Worm (Caenorhabditis elegans) whole organism, L2 larva: ENCODE measurements around the gene Y39G8B.1.
"Not testable (repeated sequence)": the region's sequence is repeated elsewhere in the genome, so short reads cannot be mapped to it uniquely, and the experiment has no call there.

Experiments
- C34F6.9 ChIP-seq: fragments of 150-350 bp; optimal IDR thresholded peaks from 2 replicates; lab custom pipeline; 2014; ENCODE audit warnings: missing biosample characterization, missing genetic modification characterization
- F13H6.1 ChIP-seq: sonication (generic microtip); optimal IDR thresholded peaks from 2 replicates; lab custom pipeline; 2016; ENCODE audit warnings: missing genetic modification characterization, missing compliant biosample characterization
- R02D3.7 ChIP-seq: fragments of 150-350 bp; optimal IDR thresholded peaks from 2 replicates; lab custom pipeline; 2014; ENCODE audit warnings: missing biosample characterization, missing genetic modification characterization
- Y55F3AM.14 ChIP-seq: fragments of 200-800 bp; sonication (Bioruptor generic); optimal IDR thresholded peaks from 2 replicates; lab custom pipeline; 2018; ENCODE audit warnings: mild to moderate bottlenecking, missing genetic modification characterization, missing compliant biosample characterization
- ZK546.5 ChIP-seq: sonication (generic microtip); optimal IDR thresholded peaks from 2 replicates; lab custom pipeline; 2017; ENCODE audit warnings: missing biosample characterization, missing genetic modification characterization
- alr-1 ChIP-seq: fragments of 150-350 bp; optimal IDR thresholded peaks from 2 replicates; lab custom pipeline; 2014; ENCODE audit warnings: missing biosample characterization, missing genetic modification characterization
- aly-2 ChIP-seq: fragments of 150-350 bp; optimal IDR thresholded peaks from 2 replicates; lab custom pipeline; 2014; ENCODE audit warnings: missing biosample characterization, missing genetic modification characterization
- ama-1 ChIP-seq: fragments of 150-350 bp; optimal IDR thresholded peaks from 2 replicates; lab custom pipeline; 2018; ENCODE audit warnings: inconsistent platforms
- ceh-16 ChIP-seq: fragments of 150-350 bp; optimal IDR thresholded peaks from 2 replicates; lab custom pipeline; 2014; ENCODE audit warnings: missing biosample characterization, missing genetic modification characterization
- ceh-82 ChIP-seq: fragments of 150-350 bp; optimal IDR thresholded peaks from 2 replicates; lab custom pipeline; 2014; ENCODE audit warnings: missing biosample characterization, missing genetic modification characterization
- dmd-4 ChIP-seq: sonication (generic microtip); optimal IDR thresholded peaks from 2 replicates; lab custom pipeline; 2017; ENCODE audit warnings: missing biosample characterization, missing genetic modification characterization
- egl-27 ChIP-seq: sonication (generic microtip); optimal IDR thresholded peaks from 3 replicates; lab custom pipeline; 2017; ENCODE audit warnings: missing biosample characterization, missing genetic modification reagents, missing genetic modification characterization
- elt-1 ChIP-seq: fragments of 150-350 bp; optimal IDR thresholded peaks from 2 replicates; lab custom pipeline; 2014; ENCODE audit warnings: missing biosample characterization, missing genetic modification characterization
- elt-3 ChIP-seq: sonication (generic microtip); optimal IDR thresholded peaks from 2 replicates; lab custom pipeline; 2017; ENCODE audit warnings: missing biosample characterization, missing genetic modification characterization
- fos-1 ChIP-seq: fragments of 150-350 bp; optimal IDR thresholded peaks from 2 replicates; lab custom pipeline; 2014; ENCODE audit warnings: missing biosample characterization, missing genetic modification characterization
- gmeb-1 ChIP-seq: fragments of 150-350 bp; optimal IDR thresholded peaks from 2 replicates; lab custom pipeline; 2014; ENCODE audit warnings: missing biosample characterization, missing genetic modification characterization
- lin-11 ChIP-seq: fragments of 150-350 bp; sonication (generic microtip); optimal IDR thresholded peaks from 2 replicates; lab custom pipeline; 2014; ENCODE audit warnings: missing biosample characterization, missing genetic modification characterization, inconsistent platforms, mixed read lengths
- lin-13 ChIP-seq: fragments of 150-350 bp; optimal IDR thresholded peaks from 2 replicates; lab custom pipeline; 2014; ENCODE audit warnings: missing biosample characterization, missing genetic modification reagents, missing genetic modification characterization
- lin-39 ChIP-seq: fragments of 150-350 bp; optimal IDR thresholded peaks from 2 replicates; lab custom pipeline; 2014; ENCODE audit warnings: missing biosample characterization, missing genetic modification reagents, missing genetic modification characterization
- lsy-2 ChIP-seq, 2 experiments: fragments of 150-350 bp in 1 of 2; sonication (generic microtip) in 1 of 2; optimal IDR thresholded peaks; 2 replicates each; lab custom pipeline; 2014 to 2017; ENCODE audit warnings: missing biosample characterization in 2 of 2, missing genetic modification characterization in 2 of 2
- mbf-1 ChIP-seq: sonication (generic microtip); optimal IDR thresholded peaks from 2 replicates; lab custom pipeline; 2017; ENCODE audit warnings: missing biosample characterization, missing genetic modification characterization
- mdl-1 ChIP-seq, 2 experiments: fragments of 150-350 bp in 1 of 2; sonication (generic microtip) in 1 of 2; optimal IDR thresholded peaks; 2 replicates each; lab custom pipeline; 2017; ENCODE audit warnings: missing biosample characterization in 2 of 2, missing genetic modification characterization in 2 of 2
- nhr-10 ChIP-seq: sonication (generic microtip); optimal IDR thresholded peaks from 2 replicates; lab custom pipeline; 2017; ENCODE audit warnings: missing biosample characterization, missing genetic modification characterization
- nhr-11 ChIP-seq: fragments of 150-350 bp; optimal IDR thresholded peaks from 2 replicates; lab custom pipeline; 2014; ENCODE audit warnings: missing biosample characterization, missing genetic modification characterization
- nhr-12 ChIP-seq: fragments of 150-350 bp; optimal IDR thresholded peaks from 2 replicates; lab custom pipeline; 2014; ENCODE audit warnings: missing biosample characterization, missing genetic modification characterization
- nhr-129 ChIP-seq: fragments of 150-350 bp; optimal IDR thresholded peaks from 2 replicates; lab custom pipeline; 2014; ENCODE audit warnings: missing biosample characterization, missing genetic modification characterization
- nhr-21 ChIP-seq: fragments of 150-350 bp; optimal IDR thresholded peaks from 2 replicates; lab custom pipeline; 2014; ENCODE audit warnings: missing biosample characterization, missing genetic modification characterization
- nhr-23 ChIP-seq: fragments of 150-350 bp; optimal IDR thresholded peaks from 2 replicates; lab custom pipeline; 2014; ENCODE audit warnings: missing biosample characterization, missing genetic modification reagents, missing genetic modification characterization
- nhr-237 ChIP-seq: fragments of 150-350 bp; optimal IDR thresholded peaks from 2 replicates; lab custom pipeline; 2014; ENCODE audit warnings: missing biosample characterization, missing genetic modification characterization
- nhr-25 ChIP-seq: fragments of 150-350 bp; sonication (generic microtip); optimal IDR thresholded peaks from 3 replicates; lab custom pipeline; 2014; ENCODE audit warnings: missing biosample characterization, missing genetic modification characterization
- nhr-6 ChIP-seq: fragments of 150-350 bp; optimal IDR thresholded peaks from 2 replicates; lab custom pipeline; 2014; ENCODE audit warnings: missing biosample characterization, missing genetic modification characterization
- nhr-77 ChIP-seq: fragments of 150-350 bp; optimal IDR thresholded peaks from 2 replicates; lab custom pipeline; 2014; ENCODE audit warnings: missing biosample characterization, missing genetic modification characterization
- peb-1 ChIP-seq: fragments of 150-350 bp; optimal IDR thresholded peaks from 2 replicates; lab custom pipeline; 2014; ENCODE audit warnings: missing biosample characterization, missing genetic modification characterization
- sem-4 ChIP-seq: fragments of 150-350 bp; optimal IDR thresholded peaks from 2 replicates; lab custom pipeline; 2014; ENCODE audit warnings: missing biosample characterization, missing genetic modification reagents, missing genetic modification characterization
- skn-1 ChIP-seq: sonication (generic microtip); optimal IDR thresholded peaks from 2 replicates; lab custom pipeline; 2017; ENCODE audit warnings: missing biosample characterization, missing genetic modification characterization
- sma-3 ChIP-seq: sonication (generic microtip); optimal IDR thresholded peaks from 2 replicates; lab custom pipeline; 2016; ENCODE audit warnings: missing genetic modification reagents, missing genetic modification characterization, missing compliant biosample characterization
- snpc-4 ChIP-seq: fragments of 150-350 bp; optimal IDR thresholded peaks from 2 replicates; lab custom pipeline; 2014; ENCODE audit warnings: missing biosample characterization, missing genetic modification characterization
- unc-39 ChIP-seq: fragments of 150-350 bp; optimal IDR thresholded peaks from 2 replicates; lab custom pipeline; 2014; ENCODE audit warnings: missing biosample characterization, missing genetic modification characterization
- unc-55 ChIP-seq: fragments of 150-350 bp; sonication (generic microtip); optimal IDR thresholded peaks from 3 replicates; lab custom pipeline; 2014; ENCODE audit warnings: missing biosample characterization, missing genetic modification reagents, missing genetic modification characterization
- unc-62 ChIP-seq: fragments of 150-350 bp; optimal IDR thresholded peaks from 2 replicates; lab custom pipeline; 2014; ENCODE audit warnings: missing biosample characterization, missing genetic modification reagents, missing genetic modification characterization
- zag-1 ChIP-seq: fragments of 150-350 bp; optimal IDR thresholded peaks from 2 replicates; lab custom pipeline; 2014; ENCODE audit warnings: missing biosample characterization, missing genetic modification characterization
- ztf-1 ChIP-seq: fragments of 200-800 bp; sonication (Bioruptor generic); conservative IDR thresholded peaks from 2 replicates; pipeline ENCODE4 v1.3.6; 2022; ENCODE audit warnings: missing genetic modification characterization, missing compliant biosample characterization
- ztf-11 ChIP-seq: sonication (generic microtip); optimal IDR thresholded peaks from 2 replicates; lab custom pipeline; 2017; ENCODE audit warnings: missing biosample characterization, missing genetic modification characterization
- ztf-4 ChIP-seq: fragments of 150-350 bp; optimal IDR thresholded peaks from 2 replicates; lab custom pipeline; 2014; ENCODE audit warnings: missing biosample characterization, missing genetic modification characterization

The Y39G8B.1 gene

DNA sequence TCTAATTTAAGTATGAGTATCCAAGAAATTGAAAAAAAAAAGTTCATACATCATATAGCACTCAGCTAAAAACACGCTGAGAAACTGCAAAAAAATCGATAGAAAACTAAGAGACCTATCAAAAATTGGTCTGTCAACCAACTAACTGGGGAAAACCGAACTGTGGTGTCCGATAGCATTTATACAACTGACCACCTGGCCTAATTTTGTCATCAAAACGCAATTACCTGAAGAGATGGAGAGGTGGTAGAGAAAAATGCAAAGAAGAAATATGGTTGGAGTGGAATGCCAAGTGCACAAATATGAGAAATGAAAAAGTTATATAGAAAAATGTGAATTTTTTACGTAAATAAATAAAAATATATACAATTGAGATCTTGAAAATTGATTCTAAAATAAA, at the start of gene Y39G8B.1:
Y39G8B.1 (minus strand) TSS at position 299 of the 400 bp plus-strand sequence.
- TF ChIP-seq unc-55 (GFP tag; lab: Kevin White, UChicago) (no peak), alr-1 (no peak), elt-3 (no peak), ztf-1 (GFP tag; lab: Robert Waterston, UW) (no peak), F13H6.1 (tag; lab: Kevin White, UChicago) (no peak), lsy-2 (tag; optimal IDR thresholded peaks at IDR 0.05; lab: Kevin White, UChicago) (peak in 1 of 2 experiments; percentile 24), zag-1 (tag; lab: Kevin White, UChicago) (no peak), nhr-10 (tag; lab: Kevin White, UChicago) (no peak), fos-1 (peak; percentile 45), skn-1 (tag; lab: Kevin White, UChicago) (peak; percentile 34), ceh-82 (tag; lab: Kevin White, UChicago) (no peak), peb-1 (tag; lab: Kevin White, UChicago) (no peak), mbf-1 (no peak), nhr-77 (tag; lab: Kevin White, UChicago) (no peak), mdl-1 (tag; optimal IDR thresholded peaks at IDR 0.05; lab: Kevin White, UChicago) (no peak), ZK546.5 (tag; lab: Kevin White, UChicago) (no peak), elt-1 (tag; lab: Kevin White, UChicago) (no peak), snpc-4 (tag; lab: Kevin White, UChicago) (no peak), R02D3.7 (tag; lab: Kevin White, UChicago) (no peak), gmeb-1 (peak; percentile 3), nhr-11 (tag; lab: Kevin White, UChicago) (no peak), nhr-6 (tag; lab: Kevin White, UChicago) (no peak), unc-39 (tag; lab: Kevin White, UChicago) (no peak)

DNA sequence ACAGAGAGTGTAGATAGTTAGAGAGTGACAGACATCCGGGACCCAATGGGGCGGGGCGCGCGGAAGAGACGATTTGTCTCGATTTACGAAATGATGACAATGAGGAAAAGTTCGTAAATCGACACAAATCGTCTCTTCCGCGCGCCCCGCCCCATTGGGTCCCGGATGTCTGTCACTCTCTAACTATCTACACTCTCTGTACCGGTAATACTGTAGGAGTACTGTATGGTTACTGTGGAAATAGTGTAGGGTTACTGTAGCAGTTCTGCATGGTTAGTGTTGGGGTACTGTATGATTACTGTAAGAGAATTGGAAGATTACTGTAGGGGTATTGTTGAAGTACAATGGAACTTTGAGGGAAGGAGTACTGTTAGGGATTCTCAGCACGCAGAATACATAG, 47.6 kb upstream of the Y39G8B.1 start, which contains the start of gene F01D5.10:
F01D5.10 (minus strand) TSS at position 101 of the 400 bp plus-strand sequence.
- TF ChIP-seq skn-1 (tag; lab: Kevin White, UChicago); nhr-11 (tag; lab: Kevin White, UChicago); unc-62 (GFP tag; lab: Kevin White, UChicago): not testable (repeated sequence)

DNA sequence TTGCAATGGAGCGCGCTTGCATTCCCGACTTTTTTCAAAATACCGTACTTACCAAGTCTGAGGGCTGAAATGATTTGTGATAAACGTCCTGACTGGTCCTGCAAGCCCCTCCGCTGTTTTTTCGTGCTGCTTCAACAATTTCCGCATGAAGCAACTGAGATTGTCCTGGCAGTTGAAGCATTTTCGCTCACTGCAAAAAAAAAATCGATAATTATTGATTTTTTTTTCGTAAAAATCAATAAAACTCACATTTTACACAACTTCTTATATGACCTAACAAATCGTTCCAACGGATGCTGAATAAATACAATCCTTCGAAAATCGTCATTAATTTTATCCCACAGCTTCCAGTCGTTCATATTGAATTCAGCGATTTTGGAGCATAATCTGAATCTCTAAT, 45.3 kb upstream of the Y39G8B.1 start:
- no peak for TF ChIP-seq nhr-12 (tag; lab: Kevin White, UChicago)
- no peak for TF ChIP-seq mbf-1
- TF ChIP-seq C34F6.9 = no peak
- TF ChIP-seq sem-4 (tag; lab: Kevin White, UChicago) = no peak
- TF ChIP-seq ztf-11 (tag; lab: Kevin White, UChicago) = no peak
- TF ChIP-seq, all 48 proteins: peak for 0

ce11 chrII:14018192-14018591, 44.6 kb upstream of the Y39G8B.1 start:
- peak; percentile 87 for TF ChIP-seq nhr-21
- peak; percentile 26 for TF ChIP-seq nhr-10 (tag; lab: Kevin White, UChicago)
- TF ChIP-seq alr-1 = no peak
- peak; percentile 67 for TF ChIP-seq nhr-77 (tag; lab: Kevin White, UChicago)
- peak; percentile 45 for TF ChIP-seq nhr-25 (tag; lab: Kevin White, UChicago)
- peak; percentile 66 to 77 for TF ChIP-seq lsy-2 (tag; optimal IDR thresholded peaks at IDR 0.05; lab: Kevin White, UChicago)
- peak; percentile 80 for TF ChIP-seq ceh-16 (tag; lab: Kevin White, UChicago)
- no peak for TF ChIP-seq sem-4 (tag; lab: Kevin White, UChicago)
- TF ChIP-seq nhr-129 (tag; lab: Kevin White, UChicago) = peak; percentile 46
- TF ChIP-seq egl-27 (tag; lab: Kevin White, UChicago) = peak; percentile 40
- peak; percentile 33 for TF ChIP-seq fos-1
- no peak for TF ChIP-seq R02D3.7 (tag; lab: Kevin White, UChicago)
- TF ChIP-seq mbf-1 = no peak
- TF ChIP-seq elt-1 (tag; lab: Kevin White, UChicago) = no peak
- TF ChIP-seq lin-11 (tag; lab: Kevin White, UChicago) = peak; percentile 63
- no peak for TF ChIP-seq nhr-11 (tag; lab: Kevin White, UChicago)
- peak; percentile 44 for TF ChIP-seq C34F6.9
- TF ChIP-seq skn-1 (tag; lab: Kevin White, UChicago) = no peak
- TF ChIP-seq nhr-23 = no peak
- TF ChIP-seq elt-3 = no peak
- no peak for TF ChIP-seq unc-62 (GFP tag; lab: Kevin White, UChicago)
- no peak for TF ChIP-seq ceh-82 (tag; lab: Kevin White, UChicago)
- peak; percentile 96 for TF ChIP-seq sma-3 (GFP tag; lab: Kevin White, UChicago)
- TF ChIP-seq lin-13 = peak; percentile 82
- no peak for TF ChIP-seq ZK546.5 (tag; lab: Kevin White, UChicago)
- peak; percentile 85 for TF ChIP-seq gmeb-1
- no peak for TF ChIP-seq nhr-237 (tag; lab: Kevin White, UChicago)
- TF ChIP-seq ztf-11 (tag; lab: Kevin White, UChicago) = no peak
- TF ChIP-seq Y55F3AM.14 (GFP tag; lab: Kevin White, UChicago) = peak; percentile 82
- TF ChIP-seq zag-1 (tag; lab: Kevin White, UChicago) = no peak
- TF ChIP-seq unc-55 (GFP tag; lab: Kevin White, UChicago) = peak; percentile 53
- TF ChIP-seq ztf-1 (GFP tag; lab: Robert Waterston, UW) = 0 out of 2 replicates have a peak, but pooled peaks have one; percentile 80
- TF ChIP-seq ztf-4 (tag; lab: Kevin White, UChicago) = peak; percentile 28
- TF ChIP-seq nhr-12 (tag; lab: Kevin White, UChicago) = no peak
- no peak for TF ChIP-seq dmd-4 (tag; lab: Kevin White, UChicago)
- TF ChIP-seq snpc-4 (tag; lab: Kevin White, UChicago) = peak; percentile 99
- TF ChIP-seq aly-2 (tag; lab: Kevin White, UChicago) = no peak
- TF ChIP-seq F13H6.1 (tag; lab: Kevin White, UChicago) = peak; percentile 77
- peak; percentile 99 for TF ChIP-seq ama-1 (lab: Kevin White, UChicago)
- TF ChIP-seq lin-39 (tag; lab: Kevin White, UChicago) = no peak
